Worm (Caenorhabditis elegans) whole organism, late embryonic: Measurements from ENCODE around the gene abts-2.

Source experiments
- C08G9.2 ChIP-seq: sonication (generic microtip); optimal IDR thresholded peaks from 2 replicates; lab custom pipeline; 2016; ENCODE audit warnings: mild to moderate bottlenecking, missing genetic modification characterization, moderate library complexity, missing compliant biosample characterization
- F13H6.1 ChIP-seq: sonication (generic microtip); optimal IDR thresholded peaks from 2 replicates; lab custom pipeline; 2016; ENCODE audit warnings: missing genetic modification characterization, missing compliant biosample characterization
- K09A11.1 ChIP-seq: sonication (generic microtip); optimal IDR thresholded peaks from 2 replicates; lab custom pipeline; 2017; ENCODE audit warnings: antibody characterized with exemption, mild to moderate bottlenecking, missing genetic modification characterization, missing compliant biosample characterization; ENCODE audit not compliant: insufficient read depth
- Y22D7AL.16 ChIP-seq: sonication (generic microtip); optimal IDR thresholded peaks from 2 replicates; lab custom pipeline; 2016; ENCODE audit warnings: missing genetic modification characterization, missing compliant biosample characterization
- ceh-14 ChIP-seq: sonication (generic microtip); optimal IDR thresholded peaks from 2 replicates; lab custom pipeline; 2016; ENCODE audit warnings: missing genotype, missing genetic modification characterization, missing compliant biosample characterization
- ceh-18 ChIP-seq: sonication (generic microtip); optimal IDR thresholded peaks from 2 replicates; lab custom pipeline; 2016; ENCODE audit warnings: missing genetic modification characterization, missing compliant biosample characterization
- ceh-19 ChIP-seq: fragments of 200-800 bp; sonication (Bioruptor generic); optimal IDR thresholded peaks from 2 replicates; lab custom pipeline; 2018; ENCODE audit warnings: mild to moderate bottlenecking, missing genetic modification characterization, missing compliant biosample characterization
- ceh-34 ChIP-seq: sonication (generic microtip); optimal IDR thresholded peaks from 2 replicates; lab custom pipeline; 2016; ENCODE audit warnings: mild to moderate bottlenecking, missing genetic modification characterization, missing compliant biosample characterization
- ceh-45 ChIP-seq: fragments of 200-800 bp; sonication (Bioruptor generic); IDR thresholded peaks from 2 replicates; pipeline ENCODE4 v1.3.6; 2022; ENCODE audit warnings: missing genetic modification reagents, missing genetic modification characterization, missing compliant biosample characterization
- ceh-48 ChIP-seq: sonication (generic microtip); optimal IDR thresholded peaks from 2 replicates; lab custom pipeline; 2016; ENCODE audit warnings: missing genetic modification characterization, inconsistent platforms, missing compliant biosample characterization
- ceh-9 ChIP-seq: sonication (generic microtip); optimal IDR thresholded peaks from 2 replicates; lab custom pipeline; 2016; ENCODE audit warnings: mild to moderate bottlenecking, missing genetic modification characterization, inconsistent platforms, missing compliant biosample characterization
- che-1 ChIP-seq: sonication (generic microtip); optimal IDR thresholded peaks from 2 replicates; lab custom pipeline; 2016; ENCODE audit warnings: mild to moderate bottlenecking, missing genetic modification characterization, missing compliant biosample characterization
- dve-1 ChIP-seq: sonication (generic microtip); optimal IDR thresholded peaks from 2 replicates; lab custom pipeline; 2017; ENCODE audit warnings: antibody characterized with exemption, mild to moderate bottlenecking, missing genetic modification characterization, missing compliant biosample characterization
- ets-4 ChIP-seq: sonication (generic microtip); optimal IDR thresholded peaks from 2 replicates; lab custom pipeline; 2016; ENCODE audit warnings: missing genetic modification characterization, missing compliant biosample characterization
- fkh-10 ChIP-seq: fragments of 150-350 bp; optimal IDR thresholded peaks from 2 replicates; lab custom pipeline; 2014; ENCODE audit warnings: missing biosample characterization, missing genetic modification reagents, missing genetic modification characterization
- gmeb-2 ChIP-seq: sonication (generic microtip); optimal IDR thresholded peaks from 2 replicates; lab custom pipeline; 2016; ENCODE audit warnings: missing genetic modification characterization, inconsistent platforms, missing compliant biosample characterization
- hlh-15 ChIP-seq: sonication (generic microtip); optimal IDR thresholded peaks from 2 replicates; lab custom pipeline; 2016; ENCODE audit warnings: missing genetic modification characterization, missing compliant biosample characterization
- hlh-6 ChIP-seq: sonication (generic microtip); optimal IDR thresholded peaks from 2 replicates; lab custom pipeline; 2016; ENCODE audit warnings: missing genotype, missing genetic modification characterization, missing compliant biosample characterization
- lim-6 ChIP-seq: sonication (generic microtip); optimal IDR thresholded peaks from 2 replicates; lab custom pipeline; 2016; ENCODE audit warnings: missing genetic modification characterization, missing compliant biosample characterization
- lin-11 ChIP-seq: fragments of 200-800 bp; sonication (Bioruptor generic); optimal IDR thresholded peaks from 2 replicates; lab custom pipeline; 2018; ENCODE audit warnings: mild to moderate bottlenecking, missing genetic modification characterization, missing compliant biosample characterization
- madf-2 ChIP-seq: sonication (generic microtip); optimal IDR thresholded peaks from 2 replicates; lab custom pipeline; 2017; ENCODE audit warnings: missing genetic modification characterization, missing compliant biosample characterization
- mec-3 ChIP-seq: sonication (generic microtip); optimal IDR thresholded peaks from 2 replicates; lab custom pipeline; 2016; ENCODE audit warnings: borderline replicate concordance, missing genetic modification characterization, missing compliant biosample characterization
- nfya-1 ChIP-seq: sonication (generic microtip); optimal IDR thresholded peaks from 2 replicates; lab custom pipeline; 2017; ENCODE audit warnings: missing genetic modification characterization, mild to moderate bottlenecking, missing compliant biosample characterization, antibody characterized with exemption, moderate library complexity
- odd-2 ChIP-seq: sonication (generic microtip); optimal IDR thresholded peaks from 2 replicates; lab custom pipeline; 2017; ENCODE audit warnings: antibody characterized with exemption, mild to moderate bottlenecking, missing genetic modification characterization, missing compliant biosample characterization
- pag-3 ChIP-seq: sonication (generic microtip); optimal IDR thresholded peaks from 2 replicates; lab custom pipeline; 2016; ENCODE audit warnings: missing compliant biosample characterization, missing genetic modification characterization, borderline replicate concordance
- pat-9 ChIP-seq: fragments of 200-800 bp; sonication (Bioruptor generic); optimal IDR thresholded peaks from 2 replicates; lab custom pipeline; 2018; ENCODE audit warnings: mild to moderate bottlenecking, missing genetic modification characterization, moderate library complexity, missing compliant biosample characterization
- pax-1 ChIP-seq: fragments of 150-350 bp; optimal IDR thresholded peaks from 2 replicates; lab custom pipeline; 2014; ENCODE audit warnings: missing biosample characterization, missing genetic modification characterization
- pros-1 ChIP-seq: fragments of 150-350 bp; optimal IDR thresholded peaks from 2 replicates; lab custom pipeline; 2014; ENCODE audit warnings: missing biosample characterization, missing genetic modification reagents, missing genetic modification characterization
- rnt-1 ChIP-seq: sonication (generic microtip); optimal IDR thresholded peaks from 2 replicates; lab custom pipeline; 2016; ENCODE audit warnings: missing genetic modification characterization, missing compliant biosample characterization
- sdc-2 ChIP-seq: sonication (generic microtip); optimal IDR thresholded peaks from 2 replicates; lab custom pipeline; 2016; ENCODE audit warnings: missing genotype, missing genetic modification characterization, missing compliant biosample characterization
- sox-4 ChIP-seq: sonication (generic microtip); optimal IDR thresholded peaks from 2 replicates; lab custom pipeline; 2017; ENCODE audit warnings: mild to moderate bottlenecking, missing genetic modification characterization, inconsistent platforms, missing compliant biosample characterization
- syd-9 ChIP-seq: sonication (generic microtip); optimal IDR thresholded peaks from 2 replicates; lab custom pipeline; 2016; ENCODE audit warnings: mild to moderate bottlenecking, missing genetic modification characterization, moderate library complexity, missing compliant biosample characterization
- tbx-2 ChIP-seq: sonication (generic microtip); optimal IDR thresholded peaks from 2 replicates; lab custom pipeline; 2016; ENCODE audit warnings: missing genetic modification characterization, missing compliant biosample characterization
- tbx-7 ChIP-seq: sonication (generic microtip); optimal IDR thresholded peaks from 2 replicates; lab custom pipeline; 2016; ENCODE audit warnings: missing genotype, missing genetic modification characterization, missing compliant biosample characterization
- unc-3 ChIP-seq, 2 experiments: fragments of 200-800 bp in 1 of 2; sonication (Bioruptor generic) in 1 of 2; sonication (generic microtip) in 1 of 2; conservative IDR thresholded peaks in 1 of 2; optimal IDR thresholded peaks in 1 of 2; 2 replicates each; pipeline versions ENCODE4 v1.3.6 to Lab custom; 2016 to 2022; ENCODE audit warnings: missing compliant biosample characterization in 2 of 2, missing genetic modification characterization in 2 of 2, missing genetic modification reagents in 1 of 2
- unc-42 ChIP-seq: sonication (generic microtip); optimal IDR thresholded peaks from 2 replicates; lab custom pipeline; 2016; ENCODE audit warnings: missing genotype, missing genetic modification characterization, missing compliant biosample characterization
- unc-55 ChIP-seq: sonication (generic microtip); optimal IDR thresholded peaks from 2 replicates; lab custom pipeline; 2017; ENCODE audit warnings: missing biosample characterization, missing genetic modification reagents, missing genetic modification characterization
- unc-86 ChIP-seq: sonication (generic microtip); optimal IDR thresholded peaks from 2 replicates; lab custom pipeline; 2016; ENCODE audit warnings: missing genetic modification characterization, missing compliant biosample characterization
- ztf-16 ChIP-seq: sonication (generic microtip); optimal IDR thresholded peaks from 2 replicates; lab custom pipeline; 2017; ENCODE audit warnings: missing genetic modification characterization, missing compliant biosample characterization

The abts-2 gene

ce11 chrX:11608110-11608759 is 22.8 kb downstream of the abts-2 start:
- TF ChIP-seq ceh-34 (tag; lab: Kevin White, UChicago) (no peak), pag-3 (tag; lab: Kevin White, UChicago) (no peak), ztf-16 (tag; lab: Kevin White, UChicago) (no peak), ceh-45 (GFP tag; lab: Robert Waterston, UW) (no peak), tbx-2 (tag; lab: Kevin White, UChicago) (peak; percentile 31), tbx-7 (no peak), unc-42 (tag; lab: Kevin White, UChicago) (peak; percentile 83), gmeb-2 (no peak), hlh-6 (tag; lab: Kevin White, UChicago) (no peak), rnt-1 (tag; lab: Kevin White, UChicago) (no peak), ceh-9 (tag; lab: Kevin White, UChicago) (no peak), pax-1 (tag; lab: Kevin White, UChicago) (no peak), pros-1 (peak; percentile 39), C08G9.2 (tag; lab: Kevin White, UChicago) (no peak), K09A11.1 (tag; lab: Kevin White, UChicago) (no peak), dve-1 (tag; lab: Kevin White, UChicago) (no peak), nfya-1 (peak; percentile 40), madf-2 (no peak), unc-86 (no peak)

- TF ChIP-seq tbx-2 (tag; lab: Kevin White, UChicago): no peak
- no peak for TF ChIP-seq lin-11 (tag; lab: Kevin White, UChicago)
- TF ChIP-seq rnt-1 (tag; lab: Kevin White, UChicago): no peak
- no peak for TF ChIP-seq mec-3 (tag; lab: Kevin White, UChicago)
- no peak for TF ChIP-seq syd-9 (tag; lab: Kevin White, UChicago)
- no peak for TF ChIP-seq sdc-2 (tag; lab: Kevin White, UChicago)
- no peak for TF ChIP-seq unc-55 (GFP tag; lab: Kevin White, UChicago)
- TF ChIP-seq lim-6: no peak
- no peak for TF ChIP-seq Y22D7AL.16 (tag; lab: Kevin White, UChicago)
- no peak for TF ChIP-seq pat-9 (tag; lab: Kevin White, UChicago)
- TF ChIP-seq ets-4 (tag; lab: Kevin White, UChicago): no peak
These were observed 31.9 kb downstream of the abts-2 start, which contains the start of gene F52D10.4 for ce11 chrX:11617387-11617786. TSS of gene F52D10.4 (plus strand) at chrX:11617470.

ce11 chrX:11621997-11622396 is 36.5 kb downstream of the abts-2 start, which contains the start of gene sto-3:
TSS of gene sto-3 (minus strand) at chrX:11622097.
- TF ChIP-seq odd-2 (tag; lab: Kevin White, UChicago): no peak
- TF ChIP-seq rnt-1 (tag; lab: Kevin White, UChicago): no peak

- TF ChIP-seq F13H6.1 (no peak), pag-3 (tag; lab: Kevin White, UChicago) (no peak), nfya-1 (no peak), unc-55 (GFP tag; lab: Kevin White, UChicago) (no peak), sox-4 (tag; lab: Kevin White, UChicago) (no peak), unc-3 (GFP tag; conservative IDR thresholded peaks at IDR 0.05; lab: Robert Waterston, UW) (no peak), unc-3 (tag; optimal IDR thresholded peaks at IDR 0.05; lab: Kevin White, UChicago) (no peak), ceh-19 (no peak), che-1 (tag; lab: Kevin White, UChicago) (no peak), ceh-14 (tag; lab: Kevin White, UChicago) (no peak), ceh-9 (tag; lab: Kevin White, UChicago) (no peak), unc-42 (tag; lab: Kevin White, UChicago) (no peak), fkh-10 (GFP tag; lab: Kevin White, UChicago) (no peak), hlh-15 (tag; lab: Kevin White, UChicago) (no peak), odd-2 (tag; lab: Kevin White, UChicago) (no peak), ceh-48 (tag; lab: Kevin White, UChicago) (no peak), ceh-18 (no peak)
These were observed 38.0 kb downstream of the abts-2 start for ce11 chrX:11623442-11623841.
